Worm (Caenorhabditis elegans) whole organism, L4 larva: ENCODE results near the gene T05A7.13.

Experiments
- F10B5.3 ChIP-seq: sonication (generic microtip); optimal IDR thresholded peaks from 2 replicates; lab custom pipeline; 2016; ENCODE audit warnings: mild to moderate bottlenecking, missing genetic modification characterization, missing compliant biosample characterization
- F44E2.7 ChIP-seq: fragments of 200-800 bp; sonication (Bioruptor generic); IDR thresholded peaks from 2 replicates; pipeline ENCODE4 v2.1.2; 2022; ENCODE audit warnings: missing genetic modification characterization, missing compliant biosample characterization
- T20F7.1 ChIP-seq: fragments of 200-800 bp; sonication (Bioruptor generic); optimal IDR thresholded peaks from 2 replicates; lab custom pipeline; 2018; ENCODE audit warnings: mild to moderate bottlenecking, missing genetic modification characterization, missing compliant biosample characterization
- T26A8.4 ChIP-seq: fragments of 200-800 bp; sonication (Bioruptor generic); IDR thresholded peaks from 2 replicates; pipeline ENCODE4 v1.3.6; 2022; ENCODE audit warnings: missing genetic modification characterization, missing compliant biosample characterization
- Y48G9A.11 ChIP-seq: fragments of 200-800 bp; sonication (Bioruptor generic); IDR thresholded peaks from 2 replicates; pipeline ENCODE4 v1.3.6; 2022; ENCODE audit warnings: missing genetic modification reagents, missing genetic modification characterization, missing compliant biosample characterization
- Y75B8A.6 ChIP-seq: fragments of 200-800 bp; sonication (Bioruptor generic); IDR thresholded peaks from 2 replicates; pipeline ENCODE4 v1.3.6; 2022; ENCODE audit warnings: missing genetic modification reagents, missing genetic modification characterization, missing compliant biosample characterization
- aly-2 ChIP-seq: sonication (generic microtip); optimal IDR thresholded peaks from 2 replicates; lab custom pipeline; 2018; ENCODE audit warnings: missing biosample characterization, missing genetic modification characterization
- ama-1 ChIP-seq: fragments of 150-350 bp; optimal IDR thresholded peaks from 2 replicates; lab custom pipeline; 2014; ENCODE audit warnings: inconsistent platforms, mixed read lengths
- arid-1 ChIP-seq: fragments of 200-800 bp; sonication (Bioruptor generic); conservative IDR thresholded peaks from 2 replicates; pipeline ENCODE4 v1.3.6; 2022; ENCODE audit warnings: missing genetic modification reagents, missing genetic modification characterization, missing compliant biosample characterization
- ceh-20 ChIP-seq: fragments of 200-800 bp; sonication (Bioruptor generic); IDR thresholded peaks from 2 replicates; pipeline ENCODE4 v1.3.6; 2022; ENCODE audit warnings: missing genetic modification reagents, missing genetic modification characterization, missing compliant biosample characterization
- daf-19 ChIP-seq: fragments of 200-800 bp; sonication (Bioruptor generic); conservative IDR thresholded peaks from 2 replicates; pipeline ENCODE4 v1.3.6; 2022; ENCODE audit warnings: missing genetic modification characterization, missing compliant biosample characterization
- daf-8 ChIP-seq: fragments of 200-800 bp; sonication (Bioruptor generic); IDR thresholded peaks from 2 replicates; pipeline ENCODE4 v1.3.6; 2022; ENCODE audit warnings: missing genetic modification characterization, missing compliant biosample characterization
- dmd-6 ChIP-seq: fragments of 200-800 bp; sonication (Bioruptor generic); IDR thresholded peaks from 2 replicates; pipeline ENCODE4 v1.3.6; 2022; ENCODE audit warnings: missing genetic modification reagents, missing genetic modification characterization, missing compliant biosample characterization
- dmd-8 ChIP-seq: fragments of 200-800 bp; sonication (Bioruptor generic); IDR thresholded peaks from 2 replicates; pipeline ENCODE4 v1.3.6; 2022; ENCODE audit warnings: missing genetic modification characterization, missing compliant biosample characterization
- dmd-9 ChIP-seq: fragments of 200-800 bp; sonication (Bioruptor generic); IDR thresholded peaks from 2 replicates; pipeline ENCODE4 v1.3.6; 2022; ENCODE audit warnings: missing genetic modification reagents, missing genetic modification characterization, missing compliant biosample characterization
- fkh-10 ChIP-seq: fragments of 150-350 bp; optimal IDR thresholded peaks from 2 replicates; lab custom pipeline; 2014; ENCODE audit warnings: missing biosample characterization, missing genetic modification reagents, missing genetic modification characterization
- hlh-30 ChIP-seq: sonication (generic microtip); optimal IDR thresholded peaks from 2 replicates; lab custom pipeline; 2017; ENCODE audit warnings: antibody characterized with exemption, mild to moderate bottlenecking, missing genetic modification characterization, missing compliant biosample characterization; ENCODE audit not compliant: insufficient read depth
- lin-15B ChIP-seq: fragments of 150-350 bp; sonication (generic microtip); optimal IDR thresholded peaks from 3 replicates; lab custom pipeline; 2014; ENCODE audit warnings: missing biosample characterization, missing genetic modification characterization
- lin-29 ChIP-seq: fragments of 200-800 bp; sonication (Bioruptor generic); IDR thresholded peaks from 2 replicates; pipeline ENCODE4 v1.3.6; 2022; ENCODE audit warnings: missing genetic modification reagents, missing genetic modification characterization, missing compliant biosample characterization
- lsy-2 ChIP-seq, 2 experiments: fragments of 150-350 bp in 1 of 2; sonication (generic microtip) in 1 of 2; optimal IDR thresholded peaks; 2 replicates each; lab custom pipeline; 2014 to 2017; ENCODE audit warnings: missing biosample characterization in 2 of 2, missing genetic modification characterization in 2 of 2
- madf-9 ChIP-seq: fragments of 200-800 bp; sonication (Bioruptor generic); conservative IDR thresholded peaks from 2 replicates; pipeline ENCODE4 v1.3.6; 2022; ENCODE audit warnings: missing genetic modification reagents, missing genetic modification characterization, missing compliant biosample characterization
- mxl-2 ChIP-seq: fragments of 200-800 bp; sonication (Bioruptor generic); conservative IDR thresholded peaks from 2 replicates; pipeline ENCODE4 v1.3.6; 2022; ENCODE audit warnings: missing genetic modification reagents, missing genetic modification characterization, missing compliant biosample characterization
- nhr-111 ChIP-seq: fragments of 200-800 bp; sonication (Bioruptor generic); optimal IDR thresholded peaks from 2 replicates; lab custom pipeline; 2018; ENCODE audit warnings: mild to moderate bottlenecking, missing genetic modification characterization, missing compliant biosample characterization
- nhr-237 ChIP-seq: sonication (generic microtip); optimal IDR thresholded peaks from 2 replicates; lab custom pipeline; 2017; ENCODE audit warnings: missing biosample characterization, missing genetic modification characterization
- nhr-28 ChIP-seq: fragments of 150-350 bp; optimal IDR thresholded peaks from 2 replicates; lab custom pipeline; 2014; ENCODE audit warnings: missing biosample characterization, missing genetic modification characterization
- nhr-41 ChIP-seq: fragments of 200-800 bp; sonication (Bioruptor generic); IDR thresholded peaks from 2 replicates; pipeline ENCODE4 v1.3.6; 2022; ENCODE audit warnings: missing genetic modification reagents, missing genetic modification characterization, missing compliant biosample characterization
- nhr-42 ChIP-seq: fragments of 200-800 bp; sonication (Bioruptor generic); IDR thresholded peaks from 2 replicates; pipeline ENCODE4 v1.3.6; 2022; ENCODE audit warnings: missing genetic modification characterization, missing compliant biosample characterization
- nhr-48 ChIP-seq: sonication (generic microtip); optimal IDR thresholded peaks from 2 replicates; lab custom pipeline; 2016; ENCODE audit warnings: mild to moderate bottlenecking, missing genetic modification characterization, missing compliant biosample characterization
- nhr-76 ChIP-seq: fragments of 150-350 bp; optimal IDR thresholded peaks from 2 replicates; lab custom pipeline; 2014; ENCODE audit warnings: missing biosample characterization, missing genetic modification characterization
- pha-4 ChIP-seq, 2 experiments: fragments of 150-350 bp in 1 of 2; fragments of 200-800 bp in 1 of 2; sonication (Bioruptor generic) in 1 of 2; IDR thresholded peaks in 1 of 2; optimal IDR thresholded peaks in 1 of 2; 2 replicates each; pipeline versions ENCODE4 v1.3.6 to Lab custom; 2014 to 2022; ENCODE audit warnings: missing genetic modification characterization in 2 of 2, missing genetic modification reagents in 2 of 2, missing biosample characterization in 1 of 2, missing compliant biosample characterization in 1 of 2
- rbr-2 ChIP-seq: sonication (generic microtip); optimal IDR thresholded peaks from 2 replicates; lab custom pipeline; 2016; ENCODE audit warnings: missing genotype, missing genetic modification characterization, missing compliant biosample characterization
- sdz-12 ChIP-seq: fragments of 200-800 bp; sonication (Bioruptor generic); optimal IDR thresholded peaks from 2 replicates; lab custom pipeline; 2018; ENCODE audit warnings: mild to moderate bottlenecking, missing genetic modification characterization, missing compliant biosample characterization
- snpc-4 ChIP-seq: fragments of 150-350 bp; optimal IDR thresholded peaks from 2 replicates; lab custom pipeline; 2014; ENCODE audit warnings: missing biosample characterization, missing genetic modification characterization
- tra-1 ChIP-seq: fragments of 200-800 bp; sonication (Bioruptor generic); IDR thresholded peaks from 2 replicates; pipeline ENCODE4 v1.3.6; 2022; ENCODE audit warnings: missing genetic modification reagents, missing genetic modification characterization, missing compliant biosample characterization
- unc-62 ChIP-seq, 3 experiments: fragments of 150-350 bp in 1 of 3; sonication (generic microtip); optimal IDR thresholded peaks in 2 of 3; peaks in 1 of 3; 1 replicate in 1 of 3; 2 replicates in 2 of 3; lab custom pipeline; 2014 to 2017; ENCODE audit warnings: missing biosample characterization in 3 of 3, missing genetic modification characterization in 3 of 3, missing genetic modification reagents in 3 of 3, missing genotype in 1 of 3
- vab-7 ChIP-seq: fragments of 200-800 bp; sonication (Bioruptor generic); IDR thresholded peaks from 2 replicates; pipeline ENCODE4 v1.3.6; 2022; ENCODE audit warnings: missing genetic modification reagents, missing genetic modification characterization, missing compliant biosample characterization
- zag-1 ChIP-seq: fragments of 150-350 bp; optimal IDR thresholded peaks from 2 replicates; lab custom pipeline; 2014; ENCODE audit warnings: missing biosample characterization, missing genetic modification characterization
- zip-11 ChIP-seq: fragments of 200-800 bp; sonication (Bioruptor generic); IDR thresholded peaks from 2 replicates; pipeline ENCODE4 v1.3.6; 2022; ENCODE audit warnings: missing genetic modification characterization, missing compliant biosample characterization
- zip-2 ChIP-seq: fragments of 150-350 bp; optimal IDR thresholded peaks from 2 replicates; lab custom pipeline; 2014; ENCODE audit warnings: missing biosample characterization, missing genetic modification characterization

The T05A7.13 gene

ce11 chrII:4686941-4687340 is 25.8 kb upstream of the T05A7.13 start, which contains the start of gene sre-39:
Gene sre-39 (plus strand): TSS chrII:4687241.
- TF ChIP-seq snpc-4 (tag; lab: Kevin White, UChicago) (no peak), ceh-20 (no peak), mxl-2 (GFP tag; lab: Robert Waterston, UW) (no peak), rbr-2 (tag; lab: Kevin White, UChicago) (no peak), lsy-2 (tag; optimal IDR thresholded peaks at IDR 0.05; lab: Kevin White, UChicago) (no peak), Y48G9A.11 (GFP tag; lab: Robert Waterston, UW) (no peak), Y75B8A.6 (GFP tag; lab: Robert Waterston, UW) (no peak), zag-1 (tag; lab: Kevin White, UChicago) (no peak), fkh-10 (no peak), nhr-48 (tag; lab: Kevin White, UChicago) (no peak), nhr-28 (tag; lab: Kevin White, UChicago) (no peak), nhr-237 (tag; lab: Kevin White, UChicago) (no peak), arid-1 (no peak), madf-9 (no peak), dmd-6 (no peak), tra-1 (GFP tag; lab: Robert Waterston, UW) (no peak), nhr-41 (GFP tag; lab: Robert Waterston, UW) (no peak), lin-29 (GFP tag; lab: Robert Waterston, UW) (no peak), ama-1 (lab: Kevin White, UChicago) (no peak)

- TF ChIP-seq nhr-111, result no peak
- no peak for TF ChIP-seq unc-62 (GFP tag; optimal IDR thresholded peaks at IDR 0.05 in 1 of 2; lab: Kevin White, UChicago)
- no peak for TF ChIP-seq unc-62 (tag; optimal IDR thresholded peaks at IDR 0.05; lab: Kevin White, UChicago)
- no peak for TF ChIP-seq daf-8 (GFP tag; lab: Robert Waterston, UW)
- no peak for TF ChIP-seq F10B5.3
- no peak for TF ChIP-seq lin-29 (GFP tag; lab: Robert Waterston, UW)
- no peak for TF ChIP-seq vab-7
- TF ChIP-seq lin-15B (tag; lab: Kevin White, UChicago), result no peak
- no peak for TF ChIP-seq lsy-2 (tag; optimal IDR thresholded peaks at IDR 0.05; lab: Kevin White, UChicago)
- no peak for TF ChIP-seq pha-4 (GFP tag; IDR thresholded peaks at IDR 0.05; lab: Robert Waterston, UW)
- no peak for TF ChIP-seq pha-4 (tag; optimal IDR thresholded peaks at IDR 0.05; lab: Kevin White, UChicago)
- TF ChIP-seq T26A8.4 (GFP tag; lab: Robert Waterston, UW), result no peak
- no peak for TF ChIP-seq ceh-20
- TF ChIP-seq nhr-42 (GFP tag; lab: Robert Waterston, UW), result no peak
- no peak for TF ChIP-seq T20F7.1 (GFP tag; lab: Kevin White, UChicago)
- no peak for TF ChIP-seq hlh-30
- no peak for TF ChIP-seq dmd-8
- no peak for TF ChIP-seq nhr-76
- TF ChIP-seq sdz-12 (GFP tag; lab: Kevin White, UChicago), result no peak
Measured at ce11 chrII:4684852-4685251, 23.7 kb upstream of the T05A7.13 start.

- no peak for TF ChIP-seq F44E2.7 (GFP tag; lab: Robert Waterston, UW)
- TF ChIP-seq dmd-9 (GFP tag; lab: Robert Waterston, UW), result no peak
- no peak for TF ChIP-seq tra-1 (GFP tag; lab: Robert Waterston, UW)
- no peak for TF ChIP-seq zip-2 (tag; lab: Kevin White, UChicago)
- TF ChIP-seq aly-2 (tag; lab: Kevin White, UChicago), result no peak
- no peak for TF ChIP-seq daf-19 (GFP tag; lab: Robert Waterston, UW)
- no peak for TF ChIP-seq zip-11 (GFP tag; lab: Robert Waterston, UW)
Measured at ce11 chrII:4683693-4684092, 22.5 kb upstream of the T05A7.13 start, which contains the start of gene sre-40. Gene sre-40 (minus strand): TSS chrII:4683793.
